Fruit fly (Drosophila melanogaster) whole organism, prepupa: ENCODE results near the gene Naa30A.

Experiments used
- CG11902 ChIP-seq: fragments of 200-800 bp; sonication (Bioruptor generic); optimal IDR thresholded peaks from 3 replicates; lab custom pipeline; 2016; ENCODE audit warnings: missing biosample characterization, missing genetic modification characterization
- CG16779 ChIP-seq: fragments of 200-800 bp; sonication (Bioruptor generic); optimal IDR thresholded peaks from 3 replicates; lab custom pipeline; 2017; ENCODE audit warnings: missing biosample characterization, mild to moderate bottlenecking, missing genetic modification characterization
- CG6792 ChIP-seq: fragments of 200-800 bp; sonication (Bioruptor generic); optimal IDR thresholded peaks from 3 replicates; lab custom pipeline; 2016; ENCODE audit warnings: missing biosample characterization, missing genetic modification characterization
- CG6854 ChIP-seq: fragments of 200-800 bp; sonication (Bioruptor generic); optimal IDR thresholded peaks from 2 replicates; lab custom pipeline; 2017; ENCODE audit warnings: missing biosample characterization, mild to moderate bottlenecking, missing genetic modification characterization
- Ets96B ChIP-seq: fragments of 200-800 bp; optimal IDR thresholded peaks from 2 replicates; lab custom pipeline; 2019; ENCODE audit warnings: missing biosample characterization, mild to moderate bottlenecking, missing genetic modification characterization, moderate library complexity
- Lpt ChIP-seq: fragments of 200-800 bp; sonication (Bioruptor generic); optimal IDR thresholded peaks from 3 replicates; lab custom pipeline; 2016; ENCODE audit warnings: missing biosample characterization, missing genetic modification characterization
- Sox102F ChIP-seq: fragments of 200-800 bp; sonication (Bioruptor generic); optimal IDR thresholded peaks from 2 replicates; lab custom pipeline; 2016; ENCODE audit warnings: missing biosample characterization, mild to moderate bottlenecking, missing genetic modification characterization
- fd85E ChIP-seq: fragments of 200-800 bp; sonication (Bioruptor generic); optimal IDR thresholded peaks from 3 replicates; lab custom pipeline; 2016; ENCODE audit warnings: missing biosample characterization, missing genetic modification characterization

DNA sequence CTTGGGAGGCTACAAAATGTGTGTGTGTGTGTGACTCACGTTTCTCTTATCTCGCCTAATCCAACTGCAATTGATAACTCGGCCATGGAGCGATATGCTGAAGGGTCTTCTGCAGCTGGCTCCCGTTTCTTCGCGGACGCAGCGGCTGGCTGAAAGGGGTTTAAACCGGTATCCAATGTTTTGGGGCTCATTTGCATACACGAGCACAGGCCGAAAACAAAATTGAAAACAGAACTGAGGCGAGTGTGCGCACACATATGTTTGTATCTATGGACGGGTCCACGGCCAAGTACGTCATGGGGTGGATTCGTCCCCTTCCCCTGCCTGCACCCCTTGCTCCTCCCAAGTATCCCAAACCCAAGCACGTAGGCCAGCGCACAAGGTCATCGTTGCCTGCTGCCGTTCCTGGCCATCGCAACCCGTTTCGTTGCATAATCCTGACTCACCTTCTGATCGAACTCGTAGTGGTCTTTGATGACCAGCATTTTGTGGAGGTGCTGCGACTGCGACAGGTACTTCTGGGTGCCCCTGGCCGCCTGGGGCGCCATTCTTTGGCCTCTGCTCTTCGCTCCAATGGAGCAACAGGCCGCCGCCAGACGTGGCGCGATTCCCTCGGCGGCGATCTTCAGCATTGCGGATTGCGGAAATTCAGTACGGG is 37.9 kb downstream of the Naa30A start:
- no peak for TF ChIP-seq fd85E (GFP tag; lab: Kevin White, UChicago)
- no peak for TF ChIP-seq CG6792 (GFP tag; lab: Kevin White, UChicago)
- TF ChIP-seq CG11902: no peak
- TF ChIP-seq Sox102F (GFP tag; lab: Kevin White, UChicago): no peak
- no peak for TF ChIP-seq Lpt (GFP tag; lab: Kevin White, UChicago)
- TF ChIP-seq Ets96B (tag; lab: Kevin White, UChicago): no peak
- TF ChIP-seq CG16779: no peak
- no peak for TF ChIP-seq CG6854 (GFP tag; lab: Kevin White, UChicago)
